Worm (Caenorhabditis elegans) whole organism, L3 larva: ENCODE data around the gene upb-1.

Source experiments
- ama-1 ChIP-seq: fragments of 150-350 bp; optimal IDR thresholded peaks from 2 replicates; lab custom pipeline; 2018
- lin-15B ChIP-seq: fragments of 150-350 bp; optimal IDR thresholded peaks from 2 replicates; lab custom pipeline; 2014; ENCODE audit warnings: missing biosample characterization, missing genetic modification characterization
- nhr-67 ChIP-seq: fragments of 150-350 bp; optimal IDR thresholded peaks from 2 replicates; lab custom pipeline; 2014; ENCODE audit warnings: missing biosample characterization, missing genetic modification characterization
- sea-2 ChIP-seq: fragments of 150-350 bp; sonication (generic microtip); optimal IDR thresholded peaks from 4 replicates; lab custom pipeline; 2014; ENCODE audit warnings: missing biosample characterization, missing genetic modification reagents, missing genetic modification characterization

Gene upb-1

ce11 chrII:6241758-6242157 lies 48.1 kb downstream of the upb-1 start, which contains the start of gene T24H7.8:
TSS of gene T24H7.8 (plus strand) at chrII:6242058.
- no peak for TF ChIP-seq sea-2 (GFP tag; lab: Kevin White, UChicago)
- TF ChIP-seq nhr-67 = no peak
- TF ChIP-seq ama-1 (lab: Kevin White, UChicago) = no peak
- TF ChIP-seq lin-15B (tag; lab: Kevin White, UChicago) = no peak
